Fruit fly (Drosophila melanogaster) whole organism, prepupa: ENCODE results near the gene CG18063.

Source experiments
- Blimp-1 ChIP-seq: fragments of 200-800 bp; sonication (Bioruptor generic); optimal IDR thresholded peaks from 3 replicates; lab custom pipeline; 2017; ENCODE audit warnings: missing biosample characterization, missing genetic modification characterization, mild to moderate bottlenecking, moderate library complexity, missing genetic modification reagents
- CG8119 ChIP-seq: fragments of 200-800 bp; sonication (Bioruptor generic); IDR thresholded peaks from 3 replicates; pipeline ENCODE4 v1.3.6; 2022; ENCODE audit warnings: missing biosample characterization, missing genetic modification characterization
- Sox14 ChIP-seq: fragments of 200-800 bp; sonication (Bioruptor generic); optimal IDR thresholded peaks from 3 replicates; lab custom pipeline; 2016; ENCODE audit warnings: missing biosample characterization, missing genetic modification characterization
- achi ChIP-seq: fragments of 200-800 bp; sonication (Bioruptor generic); optimal IDR thresholded peaks from 3 replicates; lab custom pipeline; 2016; ENCODE audit warnings: missing biosample characterization, missing genetic modification characterization
- eg ChIP-seq: fragments of 200-800 bp; sonication (Bioruptor generic); IDR thresholded peaks from 3 replicates; pipeline ENCODE4 v1.3.6; 2022; ENCODE audit warnings: missing biosample characterization, missing genetic modification characterization
- net ChIP-seq: fragments of 200-800 bp; sonication (Bioruptor generic); optimal IDR thresholded peaks from 3 replicates; lab custom pipeline; 2016; ENCODE audit warnings: missing biosample characterization, missing genetic modification characterization
- pdm3 ChIP-seq: fragments of 200-800 bp; sonication (Bioruptor generic); optimal IDR thresholded peaks from 3 replicates; lab custom pipeline; 2016; ENCODE audit warnings: missing biosample characterization, missing genetic modification characterization

- TF ChIP-seq Blimp-1 (no peak), Sox14 (GFP tag; lab: Kevin White, UChicago) (no peak), CG8119 (GFP tag; lab: Robert Waterston, UW) (no peak), net (no peak), achi (GFP tag; lab: Kevin White, UChicago) (no peak), eg (GFP tag; lab: Robert Waterston, UW) (no peak), pdm3 (GFP tag; lab: Kevin White, UChicago) (no peak)
Observed at dm6 chr2L:16004025-16004424, 46.4 kb downstream of the CG18063 start, which contains the start of the genes CG13245 and CG43816.
